Fruit fly (Drosophila melanogaster): ENCODE data around the gene CG6813.

Gene CG6813

dm6 chr3R:11623025-11623424 lies 3.4 kb downstream of the CG6813 start, which contains the start of gene CG14711 (continued):
- TF ChIP-seq Ets65A (GFP tag) (peak; percentile 97), CG12155 (GFP tag; optimal IDR thresholded peaks at IDR 0.05) (peak; percentile 85), fu2 (GFP tag; optimal IDR thresholded peaks at IDR 0.05) (peak; percentile 60), bowl (GFP tag; IDR thresholded peaks at IDR 0.05) (peak; percentile 74; the same call in 1 of the 2 replicates), az2 (GFP tag; optimal IDR thresholded peaks at IDR 0.05) (peak; percentile 90), CG3995 (GFP tag; optimal IDR thresholded peaks at IDR 0.05) (peak; percentile 96), CG12219 (GFP tag; optimal IDR thresholded peaks at IDR 0.05) (peak; percentile 64), Oli (tag; optimal IDR thresholded peaks at IDR 0.05) (no peak), onecut (GFP tag; IDR thresholded peaks at IDR 0.05) (peak; percentile 71), ato (GFP tag; IDR thresholded peaks at IDR 0.05; ENCODE audit: partially characterized antibody) (no peak; the same call in none of the 2 replicates), CG11696 (GFP tag; IDR thresholded peaks at IDR 0.05) (no peak), knrl (GFP tag; IDR thresholded peaks at IDR 0.05; ENCODE audit: partially characterized antibody) (peak; percentile 79), mam (GFP tag; optimal IDR thresholded peaks at IDR 0.05) (peak; percentile 63), Ets97D (GFP tag; optimal IDR thresholded peaks at IDR 0.05) (peak; percentile 78), CrebB (tag; optimal IDR thresholded peaks at IDR 0.05) (peak; percentile 57), CG10267 (tag; optimal IDR thresholded peaks at IDR 0.05) (peak; percentile 83), phol (tag; optimal IDR thresholded peaks at IDR 0.05) (peak; percentile 88), CG34376 (GFP tag; optimal IDR thresholded peaks at IDR 0.05) (peak; percentile 83), CG16813 (GFP tag; IDR thresholded peaks at IDR 0.05; ENCODE audit: partially characterized antibody) (peak; percentile 79), Ssrp (tag; optimal IDR thresholded peaks at IDR 0.05) (peak; percentile 80), D19A (tag; optimal IDR thresholded peaks at IDR 0.05) (no peak), corto (GFP tag; optimal IDR thresholded peaks at IDR 0.05) (no peak), Bdp1 (GFP tag; optimal IDR thresholded peaks at IDR 0.05) (peak; percentile 71), tio (GFP tag; optimal IDR thresholded peaks at IDR 0.05) (no peak), CG7987 (GFP tag; optimal IDR thresholded peaks at IDR 0.05) (peak; percentile 66), Scr (GFP tag; IDR thresholded peaks at IDR 0.05; ENCODE audit: partially characterized antibody) (peak; percentile 84), TFAM (GFP tag; optimal IDR thresholded peaks at IDR 0.05) (peak; percentile 16), vfl (GFP tag; optimal IDR thresholded peaks at IDR 0.05) (peak; percentile 79), CG9215 (GFP tag; IDR thresholded peaks at IDR 0.05) (peak; percentile 66), Myb (GFP tag; optimal IDR thresholded peaks at IDR 0.05) (peak; percentile 49), Hr3 (GFP tag; optimal IDR thresholded peaks at IDR 0.05) (peak; percentile 89), CG9797 (GFP tag; optimal IDR thresholded peaks at IDR 0.05) (peak; percentile 23), CG6689 (GFP tag; IDR thresholded peaks at IDR 0.05) (peak; percentile 81), CG32532 (GFP tag; IDR thresholded peaks at IDR 0.05) (peak; percentile 89), HLHmδ (GFP tag; optimal IDR thresholded peaks at IDR 0.05) (no peak), jumu (GFP tag; optimal IDR thresholded peaks at IDR 0.05) (peak; percentile 58), CG4424 (GFP tag; optimal IDR thresholded peaks at IDR 0.05) (peak; percentile 88), gsb (GFP tag; IDR thresholded peaks at IDR 0.05) (0 out of 2 replicates have a peak, but pooled peaks have one; percentile 28), CG15479 (GFP tag; optimal IDR thresholded peaks at IDR 0.05) (no peak), CG13296 (GFP tag; optimal IDR thresholded peaks at IDR 0.05) (peak; percentile 85), CG11085 (GFP tag; IDR thresholded peaks at IDR 0.05) (peak; percentile 59; the same call in 1 of the 2 replicates), disco-r (GFP tag; optimal IDR thresholded peaks at IDR 0.05) (no peak), Mes4 (GFP tag; optimal IDR thresholded peaks at IDR 0.05) (peak; percentile 53), Sox100B (GFP tag; optimal IDR thresholded peaks at IDR 0.05) (no peak), Six4 (GFP tag; optimal IDR thresholded peaks at IDR 0.05) (peak; percentile 81), CG11398 (GFP tag; optimal IDR thresholded peaks at IDR 0.05) (peak; percentile 35), Nf-YC (tag; optimal IDR thresholded peaks at IDR 0.05) (peak; percentile 82), z (GFP tag; IDR thresholded peaks at IDR 0.05) (no peak), CG2129 (GFP tag; IDR thresholded peaks at IDR 0.05; ENCODE audit: partially characterized antibody) (peak; percentile 61; the same call in 1 of the 2 replicates), gcm (GFP tag; optimal IDR thresholded peaks at IDR 0.05) (no peak), CG43689 (GFP tag; IDR thresholded peaks at IDR 0.05) (peak; percentile 51)

Measured in whole organism, embryonic.